Fruit fly (Drosophila melanogaster): ENCODE results near the gene TwdlZ.

TwdlZ gene

DNA sequence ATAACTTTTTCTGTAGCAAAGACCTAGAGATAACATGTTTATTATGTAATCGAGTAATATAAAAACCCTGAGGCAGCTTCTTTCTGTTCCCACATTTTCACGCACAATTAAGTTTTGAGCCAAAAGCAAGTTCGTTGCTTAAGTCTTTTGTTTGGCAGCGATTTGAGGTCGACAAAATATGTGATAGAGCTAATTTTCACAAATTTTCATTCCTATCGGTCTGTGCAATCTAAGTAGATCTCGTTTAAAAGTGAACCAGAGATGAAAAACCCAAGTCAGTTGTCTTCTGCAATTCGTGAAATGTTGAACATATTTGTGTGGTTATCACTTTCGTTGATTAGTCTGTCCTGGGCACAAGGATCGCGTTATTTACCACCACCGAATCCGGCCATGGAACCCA lies at the start of gene TwdlZ:
Gene TwdlZ, plus strand, starts transcription at position 301 of the 400 bp plus-strand sequence.
- no peak for TF ChIP-seq CG17801 (GFP tag; optimal IDR thresholded peaks at IDR 0.05; ENCODE audit: partially characterized antibody)

dm6 chrX:16689339-16689738 lies 48.6 kb upstream of the TwdlZ start:
- no peak for TF ChIP-seq CG17801 (GFP tag; optimal IDR thresholded peaks at IDR 0.05; ENCODE audit: partially characterized antibody)

DNA sequence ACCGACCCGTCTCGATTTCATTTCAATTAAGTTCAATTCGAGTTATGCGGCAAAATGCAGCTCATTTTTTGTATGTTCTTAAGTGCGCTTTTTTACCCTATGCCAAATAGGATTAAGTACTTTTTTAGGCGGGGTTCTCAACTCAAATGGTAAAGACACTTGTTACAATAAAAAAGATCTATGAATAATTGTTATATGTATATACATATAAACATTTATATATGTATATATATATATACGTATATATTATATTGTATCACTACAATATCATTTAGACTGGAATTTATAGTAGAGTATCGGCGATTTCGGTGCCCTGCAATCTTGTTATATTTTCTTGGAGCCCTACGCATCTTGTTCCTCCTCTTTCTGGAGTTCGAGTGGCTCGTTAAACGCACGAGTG lies 48.0 kb upstream of the TwdlZ start:
- TF ChIP-seq CG17801 (GFP tag; optimal IDR thresholded peaks at IDR 0.05; ENCODE audit: partially characterized antibody): no peak

DNA sequence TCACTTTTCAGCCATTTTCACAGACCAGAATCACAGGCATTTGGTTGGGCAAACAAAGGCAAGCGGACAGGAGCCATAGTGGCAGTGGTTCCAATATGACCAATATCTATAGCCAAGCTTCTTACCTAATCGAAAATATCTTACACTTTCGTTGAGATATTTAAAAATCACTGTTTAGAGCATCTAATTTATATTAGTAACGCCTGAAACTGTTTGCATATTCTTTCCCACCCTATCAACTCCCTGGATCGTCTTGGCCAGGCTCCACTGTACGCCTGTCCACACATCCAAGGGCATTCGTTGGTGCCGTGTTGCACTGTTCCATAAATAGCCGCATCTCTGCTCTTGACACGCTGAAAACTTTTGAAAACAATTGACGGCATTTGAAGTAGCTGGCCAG lies 47.5 kb upstream of the TwdlZ start:
- TF ChIP-seq CG17801 (GFP tag; optimal IDR thresholded peaks at IDR 0.05; ENCODE audit: partially characterized antibody): no peak

dm6 chrX:16691440-16691839 lies 46.5 kb upstream of the TwdlZ start:
- peak; percentile 49 for TF ChIP-seq CG17801 (GFP tag; optimal IDR thresholded peaks at IDR 0.05; ENCODE audit: partially characterized antibody)

- TF ChIP-seq CG17801 (GFP tag; optimal IDR thresholded peaks at IDR 0.05; ENCODE audit: partially characterized antibody): no peak
These were observed 45.7 kb upstream of the TwdlZ start for dm6 chrX:16692325-16692724.

DNA sequence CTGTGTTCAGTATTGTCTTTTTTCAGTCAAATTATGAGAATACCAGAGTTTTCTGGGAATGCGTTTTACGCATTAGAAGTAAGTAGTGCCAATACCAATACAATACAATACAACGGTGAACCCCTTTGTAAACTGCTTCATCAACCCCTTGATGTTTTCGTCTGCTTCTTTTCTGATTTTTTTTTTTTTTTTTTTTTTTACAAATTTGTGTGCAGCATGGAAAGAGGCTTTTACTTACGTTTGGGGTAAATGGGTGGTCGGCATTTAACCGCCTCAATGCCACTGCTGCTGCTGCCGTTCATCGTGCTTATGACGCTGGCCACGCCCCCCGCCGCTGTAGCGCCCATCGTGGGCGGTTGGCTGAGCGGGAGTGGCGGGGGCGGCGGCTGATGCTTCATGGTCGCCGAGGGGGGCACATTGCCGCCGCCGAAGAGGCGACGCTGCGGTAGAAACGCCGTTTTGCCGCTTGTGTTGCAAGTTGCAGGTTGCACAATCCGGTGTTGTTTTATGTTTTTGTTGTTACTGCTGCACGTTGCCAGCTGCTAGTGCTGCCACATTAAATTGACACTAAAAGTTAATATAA lies 44.1 kb upstream of the TwdlZ start:
- TF ChIP-seq CG17801 (GFP tag; optimal IDR thresholded peaks at IDR 0.05; ENCODE audit: partially characterized antibody): no peak

- TF ChIP-seq CG17801 (GFP tag; optimal IDR thresholded peaks at IDR 0.05; ENCODE audit: partially characterized antibody): no peak
These were observed 43.5 kb upstream of the TwdlZ start for dm6 chrX:16694477-16694876.

- no peak for TF ChIP-seq CG17801 (GFP tag; optimal IDR thresholded peaks at IDR 0.05; ENCODE audit: partially characterized antibody)
These were observed 43.0 kb upstream of the TwdlZ start, which contains the start of gene Septin4 for dm6 chrX:16694959-16695358. Septin4 (minus strand) TSS chrX:16695173.

DNA sequence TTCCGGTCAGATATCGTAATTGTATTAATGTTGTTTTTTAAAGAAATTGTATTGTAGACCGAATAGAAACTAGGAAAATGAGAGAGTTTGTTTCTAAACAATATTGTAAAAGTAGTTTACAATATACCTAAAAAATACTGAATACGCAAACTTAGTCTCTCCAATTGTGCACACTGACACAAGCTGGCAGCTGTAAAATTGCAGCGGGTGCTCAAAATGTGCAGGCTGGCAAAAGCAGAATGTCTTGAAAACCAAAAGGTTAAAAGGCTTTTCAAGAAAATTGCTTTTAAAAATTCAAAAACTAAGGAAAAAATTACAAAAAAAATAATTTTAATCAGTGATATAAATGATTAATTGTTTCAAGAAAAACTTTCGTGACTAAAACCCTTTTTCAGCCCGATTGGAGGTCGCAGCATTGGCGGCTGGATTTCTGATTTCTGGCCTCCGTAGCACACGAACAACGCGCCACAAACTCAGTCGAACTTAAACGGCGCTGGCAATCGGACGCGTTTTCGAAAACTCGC lies 42.3 kb upstream of the TwdlZ start, which contains the start of gene CG4678:
Gene CG4678, plus strand, starts transcription at position 474 of the 524 bp plus-strand sequence.
- no peak for TF ChIP-seq CG17801 (GFP tag; optimal IDR thresholded peaks at IDR 0.05; ENCODE audit: partially characterized antibody)

- no peak for TF ChIP-seq CG17801 (GFP tag; optimal IDR thresholded peaks at IDR 0.05; ENCODE audit: partially characterized antibody)
These were observed 41.1 kb upstream of the TwdlZ start for dm6 chrX:16696614-16697519.

DNA sequence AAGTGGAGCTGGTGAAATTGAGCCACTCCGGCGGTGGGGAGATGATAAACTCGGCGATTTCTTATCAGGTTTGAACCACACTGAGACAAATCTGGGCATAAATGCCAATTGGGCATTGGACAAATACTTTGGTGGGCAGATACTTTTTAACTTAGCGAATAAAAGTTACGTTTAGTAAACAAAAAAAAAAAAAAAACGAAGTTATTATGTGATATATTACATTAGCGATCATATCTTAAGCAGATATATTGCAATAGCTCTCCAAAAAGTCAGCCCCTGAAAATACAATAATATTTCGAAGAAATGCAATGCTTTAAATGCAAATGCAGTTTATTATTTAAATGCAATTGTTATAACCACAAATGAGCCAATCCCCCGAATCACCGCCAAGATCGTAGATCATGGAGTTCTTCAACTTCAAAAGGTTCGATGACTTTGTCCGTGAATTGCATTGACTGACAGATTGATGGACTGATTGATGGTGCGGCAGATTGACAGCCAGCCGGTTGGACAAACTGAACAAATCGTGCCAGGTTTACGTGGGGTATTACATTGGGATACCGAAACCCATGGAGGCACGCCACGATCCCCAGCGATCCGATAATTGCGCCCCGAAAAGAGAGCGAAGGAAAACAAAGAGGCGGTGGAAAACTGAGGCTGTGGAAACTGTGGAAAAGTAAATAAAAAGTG lies 40.0 kb upstream of the TwdlZ start:
- TF ChIP-seq CG17801 (GFP tag; optimal IDR thresholded peaks at IDR 0.05; ENCODE audit: partially characterized antibody): no peak

- no peak for TF ChIP-seq CG17801 (GFP tag; optimal IDR thresholded peaks at IDR 0.05; ENCODE audit: partially characterized antibody)
These were observed 37.9 kb upstream of the TwdlZ start, which contains the start of gene CG9676 for dm6 chrX:16700070-16700469. CG9676 (minus strand) TSS chrX:16700170.

DNA sequence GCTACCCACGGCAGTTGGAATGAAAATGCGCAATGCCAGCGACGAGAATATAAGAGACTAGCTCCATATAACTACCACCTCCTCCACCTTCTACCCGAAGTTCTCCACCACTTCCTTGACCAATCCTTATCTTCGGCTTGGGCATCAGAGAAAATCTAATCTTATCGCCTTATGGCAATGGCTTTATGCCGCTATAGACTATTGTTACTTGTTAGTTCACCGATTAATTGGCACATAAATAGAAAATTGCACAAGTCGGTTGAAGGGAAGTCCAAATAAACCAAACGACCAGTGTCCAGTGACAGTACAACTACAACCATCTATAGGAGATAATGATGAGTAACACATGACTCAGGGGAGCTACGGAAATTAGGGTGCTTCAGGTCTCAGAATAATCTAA lies 36.0 kb upstream of the TwdlZ start, which contains the start of gene sphe:
Gene sphe, minus strand, starts transcription at position 32 of the 400 bp plus-strand sequence.
- no peak for TF ChIP-seq CG17801 (GFP tag; optimal IDR thresholded peaks at IDR 0.05; ENCODE audit: partially characterized antibody)

dm6 chrX:16703747-16704146 lies 34.2 kb upstream of the TwdlZ start, which contains the start of the genes CG9673 and CG4653:
CG9673 (minus strand) TSS chrX:16703884.
CG4653 (plus strand) TSS chrX:16704081.
- TF ChIP-seq CG17801 (GFP tag; optimal IDR thresholded peaks at IDR 0.05; ENCODE audit: partially characterized antibody): no peak

Measured in ovary, adult (tissue).